Fruit fly (Drosophila melanogaster) whole organism, pupa: ENCODE data around the gene Taf4.

Experiments used
- CG13204 ChIP-seq: fragments of 200-800 bp; sonication (Bioruptor generic); optimal IDR thresholded peaks from 2 replicates; lab custom pipeline; 2018; ENCODE audit warnings: missing biosample characterization, mild to moderate bottlenecking, missing genetic modification characterization, moderate library complexity
- CG8159 ChIP-seq: fragments of 200-800 bp; sonication (Bioruptor generic); optimal IDR thresholded peaks from 3 replicates; lab custom pipeline; 2018; ENCODE audit warnings: missing biosample characterization, mild to moderate bottlenecking, missing genetic modification characterization, moderate library complexity
- Ets98B ChIP-seq: fragments of 200-800 bp; sonication (Bioruptor generic); IDR thresholded peaks from 2 replicates; pipeline ENCODE4 v1.3.6; 2022; ENCODE audit warnings: missing biosample characterization, missing genetic modification characterization
- Pif1A ChIP-seq: fragments of 200-800 bp; sonication (Bioruptor generic); optimal IDR thresholded peaks from 3 replicates; lab custom pipeline; 2016; ENCODE audit warnings: missing biosample characterization, missing genetic modification characterization

DNA sequence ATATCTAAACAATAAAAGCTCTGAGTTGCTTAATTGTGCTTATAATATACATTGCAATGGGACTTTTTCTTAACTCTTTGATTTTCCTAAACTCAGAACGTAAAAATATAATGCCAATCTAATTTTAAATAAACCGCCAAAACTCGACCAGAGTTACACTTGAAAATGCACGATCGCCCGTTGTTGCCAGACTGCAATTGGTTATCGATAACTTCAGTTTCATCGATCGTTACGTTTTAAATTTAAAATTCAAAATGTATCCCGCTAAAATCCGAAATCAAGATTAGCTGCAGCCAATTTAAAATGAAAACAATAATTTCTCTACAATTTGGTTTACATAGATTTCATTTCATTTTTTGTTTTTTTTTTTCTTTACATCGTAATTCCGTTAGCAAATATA is 26.1 kb downstream of the Taf4 start:
- TF ChIP-seq Ets98B (no peak), Pif1A (no peak), CG8159 (tag; lab: Kevin White, UChicago) (no peak), CG13204 (GFP tag; lab: Kevin White, UChicago) (no peak)
